Worm (Caenorhabditis elegans) whole organism, mixed stage, embryonic: ENCODE measurements around the gene K08H2.3.
A peak's percentile ranks its signal among the peaks of the same experiment; 100 is the strongest.

Source experiments
- ceh-39 ChIP-seq: fragments of 150-350 bp; optimal IDR thresholded peaks from 2 replicates; lab custom pipeline; 2014; ENCODE audit warnings: missing biosample characterization, missing genetic modification characterization
- elt-3 ChIP-seq: fragments of 150-350 bp; optimal IDR thresholded peaks from 2 replicates; lab custom pipeline; 2014; ENCODE audit warnings: missing biosample characterization, missing genetic modification characterization
- flh-1 ChIP-seq: fragments of 200-800 bp; sonication (Bioruptor generic); optimal IDR thresholded peaks from 2 replicates; lab custom pipeline; 2018; ENCODE audit warnings: mild to moderate bottlenecking, missing genetic modification characterization, moderate library complexity, missing compliant biosample characterization
- ham-2 ChIP-seq: fragments of 200-800 bp; sonication (Bioruptor generic); optimal IDR thresholded peaks from 2 replicates; lab custom pipeline; 2018; ENCODE audit warnings: mild to moderate bottlenecking, missing genetic modification characterization, missing compliant biosample characterization
- hlh-1 ChIP-seq: fragments of 150-350 bp; optimal IDR thresholded peaks from 2 replicates; lab custom pipeline; 2014; ENCODE audit warnings: missing biosample characterization, missing genetic modification reagents, missing genetic modification characterization
- lin-13 ChIP-seq: fragments of 150-350 bp; optimal IDR thresholded peaks from 2 replicates; lab custom pipeline; 2014; ENCODE audit warnings: missing biosample characterization, missing genetic modification characterization
- lsy-2 ChIP-seq: fragments of 150-350 bp; optimal IDR thresholded peaks from 2 replicates; lab custom pipeline; 2014; ENCODE audit warnings: missing biosample characterization, missing genetic modification characterization
- nhr-12 ChIP-seq: fragments of 150-350 bp; optimal IDR thresholded peaks from 2 replicates; lab custom pipeline; 2014; ENCODE audit warnings: missing biosample characterization, missing genetic modification characterization
- pha-4 ChIP-seq: fragments of 150-350 bp; optimal IDR thresholded peaks from 2 replicates; lab custom pipeline; 2018; ENCODE audit warnings: missing biosample characterization, missing genetic modification reagents, missing genetic modification characterization
- sem-2 ChIP-seq: fragments of 200-800 bp; sonication (Bioruptor generic); optimal IDR thresholded peaks from 2 replicates; lab custom pipeline; 2018; ENCODE audit warnings: mild to moderate bottlenecking, missing genetic modification characterization, missing compliant biosample characterization
- sptf-1 ChIP-seq: sonication (generic microtip); optimal IDR thresholded peaks from 2 replicates; lab custom pipeline; 2017; ENCODE audit warnings: mild to moderate bottlenecking, missing genetic modification characterization, moderate library complexity, missing compliant biosample characterization
- ztf-11 ChIP-seq: fragments of 150-350 bp; optimal IDR thresholded peaks from 2 replicates; lab custom pipeline; 2014; ENCODE audit warnings: missing biosample characterization, missing genetic modification characterization

DNA sequence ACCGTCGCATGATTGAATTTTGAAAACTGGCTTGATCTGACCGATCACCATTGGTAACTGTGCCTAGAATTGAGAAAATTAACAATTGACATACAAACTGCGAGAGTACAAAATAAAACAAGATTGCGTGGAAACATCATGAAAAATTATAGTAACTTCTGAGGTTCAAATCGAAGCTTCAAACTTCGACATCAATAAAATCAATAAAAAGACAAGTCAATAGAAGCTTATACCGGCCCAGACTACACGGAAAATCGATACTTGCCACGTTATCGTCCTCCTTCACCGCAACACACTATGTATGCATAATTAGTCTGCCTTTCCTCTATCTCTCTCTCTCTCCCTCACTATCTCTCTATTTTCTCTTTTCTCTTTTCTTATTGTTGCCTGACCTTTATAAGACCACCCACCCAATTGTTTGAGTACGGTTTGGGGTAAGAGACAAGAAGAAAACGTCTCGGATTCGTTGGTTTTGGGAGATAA lies 10.5 kb upstream of the K08H2.3 start, which contains the start of gene skr-21:
- no peak for TF ChIP-seq nhr-12
- no peak for TF ChIP-seq elt-3
- TF ChIP-seq sptf-1 (tag; lab: Kevin White, UChicago), result peak; percentile 48
- no peak for TF ChIP-seq lsy-2
- peak; percentile 51 for TF ChIP-seq ceh-39
- no peak for TF ChIP-seq lin-13 (tag; lab: Kevin White, UChicago)
- no peak for TF ChIP-seq flh-1 (GFP tag; lab: Kevin White, UChicago)
- TF ChIP-seq pha-4, result no peak
- TF ChIP-seq ztf-11, result no peak
- TF ChIP-seq ham-2, result no peak
- TF ChIP-seq hlh-1 (tag; lab: Kevin White, UChicago), result no peak
- TF ChIP-seq sem-2, result no peak
